Fruit fly (Drosophila melanogaster) whole organism, pupa: ENCODE data around the gene CAH1.

Experiments used
- Pif1A ChIP-seq: fragments of 200-800 bp; sonication (Bioruptor generic); optimal IDR thresholded peaks from 3 replicates; lab custom pipeline; 2016; ENCODE audit warnings: missing biosample characterization, missing genetic modification characterization
- Snoo ChIP-seq: fragments of 200-800 bp; sonication (Bioruptor generic); optimal IDR thresholded peaks from 3 replicates; lab custom pipeline; 2017; ENCODE audit warnings: missing biosample characterization, mild to moderate bottlenecking, missing genetic modification characterization, inconsistent platforms

DNA sequence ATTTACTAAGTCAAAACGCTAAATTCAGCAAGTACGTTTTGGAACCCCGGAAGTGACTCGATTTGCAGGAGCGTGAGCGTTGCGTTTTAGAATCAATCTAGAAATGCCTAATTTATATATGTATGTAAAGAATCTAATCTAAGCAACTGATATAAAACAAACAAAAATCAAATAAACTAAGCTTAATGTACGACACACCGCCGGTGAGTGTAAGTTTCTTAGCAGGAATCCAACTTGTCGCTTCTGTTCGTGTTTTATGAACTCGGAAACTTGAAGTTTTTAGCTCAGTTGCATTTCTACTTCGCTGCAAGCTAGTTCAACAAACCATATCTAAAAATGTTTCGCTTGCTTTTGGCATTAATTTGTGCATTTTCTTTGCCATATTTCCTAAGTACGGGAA lies 29.7 kb upstream of the CAH1 start, which contains the start of gene CG43376:
- TF ChIP-seq Pif1A (no peak), Snoo (tag; lab: Kevin White, UChicago) (no peak)
